Worm (Caenorhabditis elegans) whole organism, young adult: ENCODE data around the gene ufd-3.

Experiments used
- C17E4.6 ChIP-seq: fragments of 200-800 bp; sonication (Bioruptor generic); IDR thresholded peaks from 2 replicates; pipeline ENCODE4 v1.3.6; 2022; ENCODE audit warnings: missing genetic modification reagents, missing genetic modification characterization, missing compliant biosample characterization
- Y95B8A.8 ChIP-seq: fragments of 200-800 bp; sonication (Bioruptor generic); IDR thresholded peaks from 2 replicates; pipeline ENCODE4 v1.3.6; 2022; ENCODE audit warnings: missing genetic modification reagents, missing genetic modification characterization, missing compliant biosample characterization
- ama-1 ChIP-seq, 3 experiments: fragments of 150-350 bp in 1 of 3; sonication (generic microtip) in 2 of 3; optimal IDR thresholded peaks; 2 replicates each; lab custom pipeline; 2014 to 2018; ENCODE audit warnings: missing biosample characterization in 2 of 3, missing genetic modification characterization in 2 of 3, missing genetic modification reagents in 2 of 3
- bed-1 ChIP-seq: fragments of 200-800 bp; sonication (Bioruptor generic); IDR thresholded peaks from 2 replicates; pipeline ENCODE4 v1.3.6; 2022; ENCODE audit warnings: missing genetic modification reagents, missing genetic modification characterization, missing compliant biosample characterization
- snpc-4 ChIP-seq, 5 experiments: fragments of 150-350 bp in 1 of 5; sonication (generic microtip) in 4 of 5; optimal IDR thresholded peaks; 2 replicates each; lab custom pipeline; 2014 to 2018; ENCODE audit warnings: missing genetic modification characterization in 5 of 5, missing biosample characterization in 3 of 5, antibody characterized with exemption in 2 of 5, mild to moderate bottlenecking in 2 of 5, missing compliant biosample characterization in 2 of 5, missing genotype in 2 of 5, moderate library complexity in 2 of 5, missing genetic modification reagents in 1 of 5
- unc-62 ChIP-seq: fragments of 150-350 bp; optimal IDR thresholded peaks from 2 replicates; lab custom pipeline; 2014; ENCODE audit warnings: missing biosample characterization, missing genetic modification reagents, missing genetic modification characterization

DNA sequence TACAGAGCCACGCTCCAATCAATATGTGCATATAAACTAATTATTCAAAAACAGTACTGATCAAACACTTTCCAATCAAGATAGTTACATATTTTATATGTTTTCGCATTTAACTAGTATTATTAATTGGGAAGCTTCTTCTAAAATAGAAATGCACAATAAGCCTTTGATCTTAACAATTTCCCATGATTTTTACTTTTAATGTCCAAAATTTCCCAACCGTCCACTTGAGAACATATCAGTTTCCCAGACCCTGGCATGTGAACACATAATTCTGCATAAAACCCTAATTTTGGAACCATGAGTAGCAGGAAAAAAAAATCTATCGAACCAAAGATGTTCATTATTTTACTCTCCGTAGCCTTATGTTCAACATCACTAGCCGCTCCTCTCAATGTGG is 35.9 kb downstream of the ufd-3 start, which contains the start of gene R53.8:
- no peak for TF ChIP-seq bed-1 (GFP tag; lab: Robert Waterston, UW)
- TF ChIP-seq Y95B8A.8 (GFP tag; lab: Robert Waterston, UW) = no peak
- TF ChIP-seq C17E4.6 (GFP tag; lab: Robert Waterston, UW) = no peak
- no peak for TF ChIP-seq unc-62
- no peak for TF ChIP-seq snpc-4 (GFP tag; optimal IDR thresholded peaks at IDR 0.05; lab: Kevin White, UChicago)
- no peak for TF ChIP-seq snpc-4 (tag; optimal IDR thresholded peaks at IDR 0.05; lab: Kevin White, UChicago)
- TF ChIP-seq ama-1 (optimal IDR thresholded peaks at IDR 0.05; lab: Kevin White, UChicago) = no peak
- TF ChIP-seq ama-1 (GFP tag; optimal IDR thresholded peaks at IDR 0.05; lab: Kevin White, UChicago) = no peak
